Worm (Caenorhabditis elegans) whole organism, L4 larva: Measurements from ENCODE around the gene W02B12.12.

ENCODE experiments used
- F10B5.3 ChIP-seq: sonication (generic microtip); optimal IDR thresholded peaks from 2 replicates; lab custom pipeline; 2016; ENCODE audit warnings: mild to moderate bottlenecking, missing genetic modification characterization, missing compliant biosample characterization
- F26F4.8 ChIP-seq: fragments of 200-800 bp; sonication (Bioruptor generic); conservative IDR thresholded peaks from 2 replicates; pipeline ENCODE4 v1.3.6; 2022; ENCODE audit warnings: missing genetic modification characterization, missing compliant biosample characterization
- F44E2.7 ChIP-seq: fragments of 200-800 bp; sonication (Bioruptor generic); IDR thresholded peaks from 2 replicates; pipeline ENCODE4 v2.1.2; 2022; ENCODE audit warnings: missing genetic modification characterization, missing compliant biosample characterization
- T20F7.1 ChIP-seq: fragments of 200-800 bp; sonication (Bioruptor generic); optimal IDR thresholded peaks from 2 replicates; lab custom pipeline; 2018; ENCODE audit warnings: mild to moderate bottlenecking, missing genetic modification characterization, missing compliant biosample characterization
- T26A8.4 ChIP-seq: fragments of 200-800 bp; sonication (Bioruptor generic); IDR thresholded peaks from 2 replicates; pipeline ENCODE4 v1.3.6; 2022; ENCODE audit warnings: missing genetic modification characterization, missing compliant biosample characterization
- Y5F2A.4 ChIP-seq: fragments of 200-800 bp; sonication (Bioruptor generic); optimal IDR thresholded peaks from 2 replicates; lab custom pipeline; 2018; ENCODE audit warnings: mild to moderate bottlenecking, missing genetic modification characterization, missing compliant biosample characterization
- attf-4 ChIP-seq: sonication (generic microtip); optimal IDR thresholded peaks from 3 replicates; lab custom pipeline; 2017; ENCODE audit warnings: missing biosample characterization, missing genetic modification characterization
- ceh-28 ChIP-seq: fragments of 150-350 bp; optimal IDR thresholded peaks from 2 replicates; lab custom pipeline; 2014; ENCODE audit warnings: missing biosample characterization, missing genetic modification reagents, missing genetic modification characterization
- ceh-62 ChIP-seq: sonication (generic microtip); optimal IDR thresholded peaks from 2 replicates; lab custom pipeline; 2017; ENCODE audit warnings: missing biosample characterization, missing genetic modification characterization
- ceh-82 ChIP-seq: sonication (generic microtip); optimal IDR thresholded peaks from 2 replicates; lab custom pipeline; 2017; ENCODE audit warnings: missing biosample characterization, missing genetic modification characterization
- ces-1 ChIP-seq: fragments of 150-350 bp; sonication (generic microtip); optimal IDR thresholded peaks from 4 replicates; lab custom pipeline; 2014; ENCODE audit warnings: missing biosample characterization, missing genetic modification reagents, missing genetic modification characterization
- daf-19 ChIP-seq: fragments of 200-800 bp; sonication (Bioruptor generic); conservative IDR thresholded peaks from 2 replicates; pipeline ENCODE4 v1.3.6; 2022; ENCODE audit warnings: missing genetic modification characterization, missing compliant biosample characterization
- dmd-9 ChIP-seq: fragments of 200-800 bp; sonication (Bioruptor generic); IDR thresholded peaks from 2 replicates; pipeline ENCODE4 v1.3.6; 2022; ENCODE audit warnings: missing genetic modification reagents, missing genetic modification characterization, missing compliant biosample characterization
- dpl-1 ChIP-seq: fragments of 150-350 bp; optimal IDR thresholded peaks from 2 replicates; lab custom pipeline; 2014; ENCODE audit warnings: missing biosample characterization, missing genetic modification reagents, missing genetic modification characterization
- dve-1 ChIP-seq: sonication (generic microtip); optimal IDR thresholded peaks from 2 replicates; lab custom pipeline; 2017; ENCODE audit warnings: antibody characterized with exemption, mild to moderate bottlenecking, missing genetic modification characterization, missing compliant biosample characterization; ENCODE audit not compliant: insufficient read depth
- egl-27 ChIP-seq: sonication (generic microtip); optimal IDR thresholded peaks from 3 replicates; lab custom pipeline; 2017; ENCODE audit warnings: missing biosample characterization, missing genetic modification reagents, missing genetic modification characterization
- egl-43 ChIP-seq: fragments of 200-800 bp; sonication (Bioruptor generic); IDR thresholded peaks from 2 replicates; pipeline ENCODE4 v1.3.6; 2022; ENCODE audit warnings: missing genetic modification reagents, missing genetic modification characterization, missing compliant biosample characterization
- fos-1 ChIP-seq: fragments of 150-350 bp; optimal IDR thresholded peaks from 2 replicates; lab custom pipeline; 2014; ENCODE audit warnings: missing biosample characterization, missing genetic modification characterization
- hlh-11 ChIP-seq: fragments of 200-800 bp; sonication (Bioruptor generic); optimal IDR thresholded peaks from 2 replicates; lab custom pipeline; 2018; ENCODE audit warnings: mild to moderate bottlenecking, missing genetic modification characterization, missing compliant biosample characterization
- hlh-30 ChIP-seq: sonication (generic microtip); optimal IDR thresholded peaks from 2 replicates; lab custom pipeline; 2017; ENCODE audit warnings: antibody characterized with exemption, mild to moderate bottlenecking, missing genetic modification characterization, missing compliant biosample characterization; ENCODE audit not compliant: insufficient read depth
- hmg-1.1 ChIP-seq: fragments of 200-800 bp; sonication (Bioruptor generic); IDR thresholded peaks from 2 replicates; pipeline ENCODE4 v1.3.6; 2022; ENCODE audit warnings: missing genetic modification reagents, missing genetic modification characterization, missing compliant biosample characterization
- jun-1 ChIP-seq: fragments of 150-350 bp; optimal IDR thresholded peaks from 2 replicates; lab custom pipeline; 2014; ENCODE audit warnings: missing biosample characterization, missing genetic modification reagents, missing genetic modification characterization
- lin-1 ChIP-seq: fragments of 200-800 bp; sonication (Bioruptor generic); IDR thresholded peaks from 2 replicates; pipeline ENCODE4 v1.3.6; 2022; ENCODE audit warnings: missing genetic modification reagents, missing genetic modification characterization, missing compliant biosample characterization
- lin-29 ChIP-seq: fragments of 200-800 bp; sonication (Bioruptor generic); IDR thresholded peaks from 2 replicates; pipeline ENCODE4 v1.3.6; 2022; ENCODE audit warnings: missing genetic modification reagents, missing genetic modification characterization, missing compliant biosample characterization
- lin-38 ChIP-seq: fragments of 200-800 bp; sonication (Bioruptor generic); IDR thresholded peaks from 2 replicates; pipeline ENCODE4 v1.3.6; 2022; ENCODE audit warnings: missing genetic modification reagents, missing genetic modification characterization, missing compliant biosample characterization
- madf-5 ChIP-seq, 2 experiments: fragments of 200-800 bp; sonication (Bioruptor generic); IDR thresholded peaks; 2 replicates each; pipeline ENCODE4 v1.3.6; 2022; ENCODE audit warnings: missing compliant biosample characterization in 2 of 2, missing genetic modification characterization in 2 of 2
- mdt-29 ChIP-seq: fragments of 200-800 bp; sonication (Bioruptor generic); IDR thresholded peaks from 2 replicates; pipeline ENCODE4 v1.3.6; 2022; ENCODE audit warnings: missing genetic modification reagents, missing genetic modification characterization, missing compliant biosample characterization
- mep-1 ChIP-seq: fragments of 150-350 bp; sonication (generic microtip); optimal IDR thresholded peaks from 3 replicates; lab custom pipeline; 2014; ENCODE audit warnings: missing biosample characterization, missing genetic modification characterization
- mes-2 ChIP-seq: sonication (generic microtip); optimal IDR thresholded peaks from 2 replicates; lab custom pipeline; 2016; ENCODE audit warnings: missing genotype, mild to moderate bottlenecking, missing genetic modification characterization, missing compliant biosample characterization; ENCODE audit not compliant: poor library complexity, severe bottlenecking
- mxl-3 ChIP-seq: fragments of 200-800 bp; sonication (Bioruptor generic); optimal IDR thresholded peaks from 2 replicates; lab custom pipeline; 2018; ENCODE audit warnings: mild to moderate bottlenecking, missing genetic modification characterization, missing compliant biosample characterization
- nhr-11 ChIP-seq: fragments of 150-350 bp; optimal IDR thresholded peaks from 2 replicates; lab custom pipeline; 2014; ENCODE audit warnings: missing biosample characterization, missing genetic modification characterization
- nhr-25 ChIP-seq: sonication (generic microtip); optimal IDR thresholded peaks from 2 replicates; lab custom pipeline; 2017; ENCODE audit warnings: missing genetic modification characterization, mild to moderate bottlenecking, missing compliant biosample characterization, antibody characterized with exemption, moderate library complexity, borderline replicate concordance; ENCODE audit not compliant: insufficient read depth
- nhr-28 ChIP-seq: fragments of 150-350 bp; optimal IDR thresholded peaks from 2 replicates; lab custom pipeline; 2014; ENCODE audit warnings: missing biosample characterization, missing genetic modification characterization
- nhr-42 ChIP-seq: fragments of 200-800 bp; sonication (Bioruptor generic); IDR thresholded peaks from 2 replicates; pipeline ENCODE4 v1.3.6; 2022; ENCODE audit warnings: missing genetic modification characterization, missing compliant biosample characterization
- nhr-48 ChIP-seq: sonication (generic microtip); optimal IDR thresholded peaks from 2 replicates; lab custom pipeline; 2016; ENCODE audit warnings: mild to moderate bottlenecking, missing genetic modification characterization, missing compliant biosample characterization
- pha-4 ChIP-seq, 2 experiments: fragments of 150-350 bp in 1 of 2; fragments of 200-800 bp in 1 of 2; sonication (Bioruptor generic) in 1 of 2; IDR thresholded peaks in 1 of 2; optimal IDR thresholded peaks in 1 of 2; 2 replicates each; pipeline versions ENCODE4 v1.3.6 to Lab custom; 2014 to 2022; ENCODE audit warnings: missing genetic modification characterization in 2 of 2, missing genetic modification reagents in 2 of 2, missing biosample characterization in 1 of 2, missing compliant biosample characterization in 1 of 2
- pqm-1 ChIP-seq: sonication (generic microtip); optimal IDR thresholded peaks from 2 replicates; lab custom pipeline; 2017; ENCODE audit warnings: missing biosample characterization, missing genetic modification characterization
- spr-3 ChIP-seq: fragments of 200-800 bp; sonication (Bioruptor generic); optimal IDR thresholded peaks from 2 replicates; lab custom pipeline; 2018; ENCODE audit warnings: mild to moderate bottlenecking, missing genetic modification characterization, missing compliant biosample characterization
- tra-1 ChIP-seq: fragments of 200-800 bp; sonication (Bioruptor generic); IDR thresholded peaks from 2 replicates; pipeline ENCODE4 v1.3.6; 2022; ENCODE audit warnings: missing genetic modification reagents, missing genetic modification characterization, missing compliant biosample characterization
- unc-130 ChIP-seq: sonication (generic microtip); optimal IDR thresholded peaks from 2 replicates; lab custom pipeline; 2016; ENCODE audit warnings: missing genetic modification reagents, missing genetic modification characterization, missing compliant biosample characterization
- vab-7 ChIP-seq: fragments of 200-800 bp; sonication (Bioruptor generic); IDR thresholded peaks from 2 replicates; pipeline ENCODE4 v1.3.6; 2022; ENCODE audit warnings: missing genetic modification reagents, missing genetic modification characterization, missing compliant biosample characterization
- zfp-2 ChIP-seq: sonication (generic microtip); optimal IDR thresholded peaks from 2 replicates; lab custom pipeline; 2016; ENCODE audit warnings: mild to moderate bottlenecking, missing genetic modification characterization, missing compliant biosample characterization
- zfp-3 ChIP-seq: fragments of 200-800 bp; sonication (Bioruptor generic); conservative IDR thresholded peaks from 2 replicates; pipeline ENCODE4 v1.3.6; 2022; ENCODE audit warnings: missing genetic modification reagents, missing genetic modification characterization, missing compliant biosample characterization
- zip-2 ChIP-seq: fragments of 150-350 bp; optimal IDR thresholded peaks from 2 replicates; lab custom pipeline; 2014; ENCODE audit warnings: missing biosample characterization, missing genetic modification characterization
- ztf-7 ChIP-seq: fragments of 150-350 bp; optimal IDR thresholded peaks from 2 replicates; lab custom pipeline; 2014; ENCODE audit warnings: missing biosample characterization, missing genetic modification characterization

W02B12.12 gene

DNA sequence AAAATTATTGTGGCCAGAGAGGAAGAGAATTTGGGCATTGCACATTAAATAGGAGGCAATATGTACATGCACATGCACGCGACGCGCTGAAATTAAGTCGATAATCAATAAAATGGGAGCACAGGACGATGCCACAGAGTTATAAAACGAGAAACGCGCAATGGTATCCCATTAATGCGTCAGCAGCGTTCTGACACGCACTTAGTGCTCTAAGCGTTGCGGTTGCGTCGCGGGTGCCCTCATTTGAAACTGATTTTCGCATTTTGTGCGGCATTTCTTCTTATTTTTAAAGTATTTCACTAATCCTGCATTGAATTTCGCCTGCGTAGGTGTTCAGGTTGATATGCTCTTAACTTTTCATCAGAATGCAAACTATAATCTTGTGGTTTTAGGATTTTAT lies 26.0 kb downstream of the W02B12.12 start, which contains the start of gene rsp-1 (continued):
- peak; percentile 85 for TF ChIP-seq hlh-30 (tag; lab: Kevin White, UChicago)
- peak; percentile 72 for TF ChIP-seq jun-1 (tag; lab: Kevin White, UChicago)
- TF ChIP-seq ceh-62 (tag; lab: Kevin White, UChicago): no peak
- TF ChIP-seq zfp-3 (GFP tag; lab: Robert Waterston, UW): peak; percentile 79; the same call in 1 of the 2 replicates
- TF ChIP-seq daf-19 (GFP tag; lab: Robert Waterston, UW): peak; percentile 81
- TF ChIP-seq lin-1 (GFP tag; lab: Robert Waterston, UW): peak; percentile 80
- TF ChIP-seq nhr-28 (tag; lab: Kevin White, UChicago): peak; percentile 79
- TF ChIP-seq lin-38 (GFP tag; lab: Robert Waterston, UW): peak; percentile 89
- TF ChIP-seq tra-1: peak; percentile 81
- TF ChIP-seq unc-130 (GFP tag; lab: Kevin White, UChicago): peak; percentile 44
- peak; percentile 95 for TF ChIP-seq mep-1 (tag; lab: Kevin White, UChicago)
- peak; percentile 89 for TF ChIP-seq nhr-42 (GFP tag; lab: Robert Waterston, UW)
- TF ChIP-seq Y5F2A.4: no peak
- TF ChIP-seq dve-1 (tag; lab: Kevin White, UChicago): peak; percentile 97
- TF ChIP-seq pha-4 (GFP tag; IDR thresholded peaks at IDR 0.05; lab: Robert Waterston, UW): peak; percentile 46; the same call in 1 of the 2 replicates
- peak; percentile 33 for TF ChIP-seq pha-4 (tag; optimal IDR thresholded peaks at IDR 0.05; lab: Kevin White, UChicago)
- TF ChIP-seq T20F7.1 (GFP tag; lab: Kevin White, UChicago): peak; percentile 90
- peak; percentile 54 for TF ChIP-seq zfp-2
- TF ChIP-seq F26F4.8 (GFP tag; lab: Robert Waterston, UW): no peak
- TF ChIP-seq F44E2.7 (GFP tag; lab: Robert Waterston, UW): 0 out of 2 replicates have a peak, but pooled peaks have one; percentile 49
- peak; percentile 86 for TF ChIP-seq dpl-1 (GFP tag; lab: Kevin White, UChicago)
- TF ChIP-seq madf-5 (GFP tag; IDR thresholded peaks at IDR 0.05; lab: Robert Waterston, UW): no peak
- TF ChIP-seq mxl-3 (GFP tag; lab: Kevin White, UChicago): peak; percentile 78
- peak; percentile 46; the same call in 1 of the 2 replicates for TF ChIP-seq vab-7
- peak; percentile 49 for TF ChIP-seq spr-3 (GFP tag; lab: Kevin White, UChicago)
- no peak for TF ChIP-seq ceh-82 (tag; lab: Kevin White, UChicago)
- peak; percentile 75 for TF ChIP-seq nhr-25
- TF ChIP-seq attf-4: no peak
- 0 out of 2 replicates have a peak, but pooled peaks have one; percentile 11 for TF ChIP-seq mdt-29
- peak; percentile 90 for TF ChIP-seq hmg-1.1 (GFP tag; lab: Robert Waterston, UW)
- peak; percentile 91 for TF ChIP-seq hlh-11
- no peak for TF ChIP-seq egl-27
- TF ChIP-seq nhr-11 (tag; lab: Kevin White, UChicago): peak; percentile 77
- TF ChIP-seq ztf-7 (tag; lab: Kevin White, UChicago): peak; percentile 23
- peak; percentile 64; the same call in 1 of the 2 replicates for TF ChIP-seq lin-29 (GFP tag; lab: Robert Waterston, UW)
- TF ChIP-seq ces-1 (GFP tag; lab: Kevin White, UChicago): no peak
- TF ChIP-seq nhr-48 (tag; lab: Kevin White, UChicago): peak; percentile 82
- TF ChIP-seq ceh-28 (tag; lab: Kevin White, UChicago): peak; percentile 48
- TF ChIP-seq F10B5.3 (tag; lab: Kevin White, UChicago): peak; percentile 41
- TF ChIP-seq mes-2 (tag; lab: Kevin White, UChicago): peak; percentile 95
- peak; percentile 83 for TF ChIP-seq dmd-9
- peak; percentile 55 for TF ChIP-seq zip-2
- peak; percentile 84 for TF ChIP-seq T26A8.4 (GFP tag; lab: Robert Waterston, UW)
- no peak for TF ChIP-seq fos-1 (tag; lab: Kevin White, UChicago)
- peak; percentile 41 for TF ChIP-seq pqm-1
- TF ChIP-seq egl-43 (GFP tag; lab: Robert Waterston, UW): peak; percentile 73; the same call in 1 of the 2 replicates
